Worm (Caenorhabditis elegans): ENCODE measurements around the gene ZK652.8.
A peak's percentile ranks its signal among the peaks of the same experiment; 100 is the strongest.

ZK652.8 gene

ce11 chrIII:7828576-7829461 lies 14.6 kb downstream of the ZK652.8 start, which contains the start of the genes egl-45 and kcmf-1:
Gene egl-45 (minus strand): TSS chrIII:7828626.
Gene kcmf-1 (plus strand): TSS chrIII:7829411.
- TF ChIP-seq ama-1 (optimal IDR thresholded peaks at IDR 0.05) (peak; percentile 14), dmd-6 (GFP tag; IDR thresholded peaks at IDR 0.05) (no peak), hlh-30 (tag; optimal IDR thresholded peaks at IDR 0.05; ENCODE audit: insufficient read depth) (peak; percentile 41), php-3 (GFP tag; IDR thresholded peaks at IDR 0.05) (no peak), F10B5.3 (tag; optimal IDR thresholded peaks at IDR 0.05) (no peak), zip-2 (tag; optimal IDR thresholded peaks at IDR 0.05) (no peak), arid-1 (GFP tag; conservative IDR thresholded peaks at IDR 0.05) (no peak), dmd-8 (GFP tag; IDR thresholded peaks at IDR 0.05) (no peak), Y48G9A.11 (GFP tag; IDR thresholded peaks at IDR 0.05) (no peak), lsy-2 (tag; optimal IDR thresholded peaks at IDR 0.05) (peak in 1 of 2 experiments; percentile 65), ceh-82 (tag; optimal IDR thresholded peaks at IDR 0.05) (no peak), Y5F2A.4 (GFP tag; optimal IDR thresholded peaks at IDR 0.05) (no peak), nhr-10 (tag; optimal IDR thresholded peaks at IDR 0.05) (no peak), dve-1 (tag; optimal IDR thresholded peaks at IDR 0.05; ENCODE audit: insufficient read depth) (peak; percentile 11), vab-7 (GFP tag; IDR thresholded peaks at IDR 0.05) (no peak), dpl-1 (GFP tag; optimal IDR thresholded peaks at IDR 0.05) (peak; percentile 61), dmd-9 (GFP tag; IDR thresholded peaks at IDR 0.05) (no peak), daf-16 (GFP tag; optimal IDR thresholded peaks at IDR 0.05) (no peak), daf-16 (tag; optimal IDR thresholded peaks at IDR 0.05) (peak; percentile 40), egl-43 (GFP tag; IDR thresholded peaks at IDR 0.05) (no peak)

DNA sequence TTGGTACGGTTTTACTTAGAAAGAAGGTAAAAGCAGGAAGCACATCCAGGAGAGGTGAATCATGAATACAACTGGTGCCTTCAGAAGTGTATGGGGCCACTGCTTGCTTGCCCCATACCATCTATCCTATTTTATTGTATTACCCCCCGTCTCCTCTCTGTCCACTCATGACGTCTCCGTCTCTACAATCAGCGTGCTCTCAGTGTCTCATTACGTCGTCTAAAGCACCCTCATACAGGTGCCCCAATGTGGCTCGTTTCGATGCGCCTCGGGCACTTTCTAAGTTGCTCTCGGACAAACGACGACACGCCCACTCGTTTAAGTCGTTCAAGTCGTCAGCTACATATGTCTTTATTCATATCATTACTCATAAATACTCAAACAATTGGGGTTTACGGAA lies 19.4 kb downstream of the ZK652.8 start:
- TF ChIP-seq Y105C5A.15 (GFP tag; IDR thresholded peaks at IDR 0.05) (0 out of 2 replicates have a peak, but pooled peaks have one; percentile 4), egl-43 (GFP tag; IDR thresholded peaks at IDR 0.05) (0 out of 2 replicates have a peak, but pooled peaks have one; percentile 11), daf-19 (GFP tag; conservative IDR thresholded peaks at IDR 0.05) (peak; percentile 48; the same call in 1 of the 2 replicates), nhr-237 (tag; optimal IDR thresholded peaks at IDR 0.05) (no peak), aha-1 (tag) (peak; percentile 15)

DNA sequence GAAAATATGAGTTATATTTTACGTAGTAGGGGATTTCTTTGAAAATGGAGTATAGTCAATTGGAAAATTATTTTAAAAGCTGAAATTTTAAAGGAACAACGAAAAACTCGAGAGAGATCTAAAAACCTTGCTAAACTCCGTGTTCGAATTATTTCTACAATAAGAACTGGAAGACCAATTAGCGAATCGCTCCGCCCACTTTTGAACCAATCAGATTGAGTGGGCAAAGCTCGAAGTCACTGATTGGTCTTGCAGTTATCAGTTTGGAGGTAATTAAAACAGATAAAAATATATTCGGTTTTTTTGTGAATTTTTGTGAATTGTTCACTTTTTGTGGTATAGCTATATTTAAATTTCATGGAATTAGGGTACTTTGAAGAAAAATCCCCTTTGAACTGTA lies 20.2 kb downstream of the ZK652.8 start:
- TF ChIP-seq lir-3 (tag; optimal IDR thresholded peaks at IDR 0.05), result no peak
- no peak for TF ChIP-seq ztf-7 (tag; optimal IDR thresholded peaks at IDR 0.05)
- TF ChIP-seq zag-1 (tag; optimal IDR thresholded peaks at IDR 0.05), result no peak

DNA sequence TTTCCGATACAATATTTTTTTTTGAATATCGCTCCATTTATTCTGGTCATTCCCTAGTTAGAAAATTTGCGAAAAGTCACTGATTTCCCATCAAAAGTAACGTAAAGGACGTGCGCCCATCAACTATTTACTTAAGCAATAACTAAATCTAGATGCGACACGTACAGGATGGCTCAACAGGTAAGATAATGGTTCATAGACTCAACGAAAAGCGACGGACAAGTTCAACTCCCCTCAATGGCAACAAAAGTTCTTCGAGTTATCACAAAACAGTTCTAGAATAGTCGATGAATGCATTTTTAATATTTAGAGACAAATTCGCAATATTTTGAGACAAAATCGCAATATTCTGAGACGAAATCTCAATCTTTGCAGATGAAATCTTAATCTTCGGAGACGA lies 22.3 kb downstream of the ZK652.8 start:
- TF ChIP-seq dmd-8 (GFP tag; IDR thresholded peaks at IDR 0.05) (0 out of 2 replicates have a peak, but pooled peaks have one; percentile 62), lin-38 (GFP tag; IDR thresholded peaks at IDR 0.05) (peak; percentile 15; the same call in 1 of the 2 replicates), lim-7 (GFP tag; IDR thresholded peaks at IDR 0.05) (peak; percentile 59; the same call in 1 of the 2 replicates)

- TF ChIP-seq sdz-12 (GFP tag; optimal IDR thresholded peaks at IDR 0.05), result no peak
- TF ChIP-seq T26A8.4 (GFP tag; IDR thresholded peaks at IDR 0.05), result no peak
- no peak for TF ChIP-seq dve-1 (tag; optimal IDR thresholded peaks at IDR 0.05; ENCODE audit: insufficient read depth)
- TF ChIP-seq arid-1 (GFP tag; conservative IDR thresholded peaks at IDR 0.05), result no peak
- no peak for TF ChIP-seq mep-1 (tag; optimal IDR thresholded peaks at IDR 0.05)
- no peak for TF ChIP-seq F44E2.7 (GFP tag; IDR thresholded peaks at IDR 0.05)
- no peak for TF ChIP-seq skn-1 (tag; optimal IDR thresholded peaks at IDR 0.05)
- peak; percentile 18 for TF ChIP-seq aha-1 (tag)
- TF ChIP-seq unc-62 (GFP tag; optimal IDR thresholded peaks at IDR 0.05 in 1 of 2), result peak in 1 of 2 experiments; percentile 5
- TF ChIP-seq unc-62 (tag; optimal IDR thresholded peaks at IDR 0.05), result no peak
Observed at ce11 chrIII:7819866-7820265, 23.6 kb downstream of the ZK652.8 start.
